Fruit fly (Drosophila melanogaster) whole organism, embryonic: ENCODE measurements around the gene Mvd.
A peak's percentile ranks its signal among the peaks of the same experiment; 100 is the strongest.

ENCODE experiments used
- Adf1 ChIP-seq: fragments of 200-800 bp; sonication (Bioruptor generic); IDR thresholded peaks from 2 replicates; pipeline ENCODE4 v1.3.6; 2022; ENCODE audit warnings: missing biosample characterization, missing genetic modification characterization
- Aef1 ChIP-seq: fragments of 200-800 bp; sonication (Bioruptor generic); IDR thresholded peaks from 3 replicates; pipeline ENCODE4 v1.3.6; 2022; ENCODE audit warnings: missing biosample characterization, missing genetic modification characterization
- CG10209 ChIP-seq: fragments of 200-800 bp; sonication (Bioruptor generic); optimal IDR thresholded peaks from 3 replicates; lab custom pipeline; 2017; ENCODE audit warnings: missing biosample characterization, mild to moderate bottlenecking, missing genetic modification characterization, missing genetic modification reagents
- CG11398 ChIP-seq: fragments of 200-800 bp; sonication (Bioruptor generic); optimal IDR thresholded peaks from 2 replicates; lab custom pipeline; 2016; ENCODE audit warnings: missing biosample characterization, missing genetic modification characterization
- CG11504 ChIP-seq: fragments of 200-800 bp; sonication (Bioruptor generic); optimal IDR thresholded peaks from 3 replicates; lab custom pipeline; 2019; ENCODE audit warnings: missing biosample characterization, mild to moderate bottlenecking, missing genetic modification characterization, moderate library complexity
- CG13296 ChIP-seq: fragments of 200-800 bp; sonication (Bioruptor generic); optimal IDR thresholded peaks from 3 replicates; lab custom pipeline; 2018; ENCODE audit warnings: missing biosample characterization, mild to moderate bottlenecking, missing genetic modification characterization
- CG13624 ChIP-seq: fragments of 200-800 bp; sonication (Bioruptor generic); optimal IDR thresholded peaks from 2 replicates; lab custom pipeline; 2016; ENCODE audit warnings: missing biosample characterization, missing genetic modification characterization
- CG14667 ChIP-seq: fragments of 200-800 bp; sonication (Bioruptor generic); IDR thresholded peaks from 2 replicates; pipeline ENCODE4 v1.3.6; 2022; ENCODE audit warnings: missing biosample characterization, missing genetic modification characterization
- CG15011 ChIP-seq: fragments of 200-800 bp; sonication (Bioruptor generic); optimal IDR thresholded peaks from 3 replicates; lab custom pipeline; 2018; ENCODE audit warnings: missing biosample characterization, mild to moderate bottlenecking, missing genetic modification characterization
- CG15696 ChIP-seq: fragments of 200-800 bp; sonication (Bioruptor generic); optimal IDR thresholded peaks from 2 replicates; lab custom pipeline; 2019; ENCODE audit warnings: missing biosample characterization, mild to moderate bottlenecking, missing genetic modification characterization, moderate library complexity
- CG1647 ChIP-seq: fragments of 200-800 bp; sonication (Bioruptor generic); optimal IDR thresholded peaks from 3 replicates; lab custom pipeline; 2016; ENCODE audit warnings: missing biosample characterization, missing genetic modification characterization
- CG16779 ChIP-seq: fragments of 200-800 bp; sonication (Bioruptor generic); IDR thresholded peaks from 2 replicates; pipeline ENCODE4 v1.3.6; 2022; ENCODE audit warnings: missing biosample characterization, missing genetic modification characterization
- CG2678 ChIP-seq: fragments of 200-800 bp; sonication (Bioruptor generic); optimal IDR thresholded peaks from 3 replicates; lab custom pipeline; 2019; ENCODE audit warnings: missing biosample characterization, mild to moderate bottlenecking, missing genetic modification characterization, moderate library complexity
- CG31365 ChIP-seq: fragments of 200-800 bp; sonication (Bioruptor generic); optimal IDR thresholded peaks from 2 replicates; lab custom pipeline; 2018; ENCODE audit warnings: missing biosample characterization, mild to moderate bottlenecking, missing genetic modification characterization
- CG32532 ChIP-seq: fragments of 200-800 bp; sonication (Bioruptor generic); IDR thresholded peaks from 2 replicates; pipeline ENCODE4 v1.3.6; 2022; ENCODE audit warnings: missing biosample characterization, missing genetic modification characterization
- CG32767 ChIP-seq: fragments of 200-800 bp; sonication (Bioruptor generic); IDR thresholded peaks from 2 replicates; pipeline ENCODE4 v1.3.6; 2022; ENCODE audit warnings: missing biosample characterization, missing genetic modification characterization
- CG33213 ChIP-seq: fragments of 200-800 bp; sonication (Bioruptor generic); optimal IDR thresholded peaks from 3 replicates; lab custom pipeline; 2016; ENCODE audit warnings: missing biosample characterization, missing genetic modification characterization
- CG34376 ChIP-seq: fragments of 200-800 bp; sonication (Bioruptor generic); optimal IDR thresholded peaks from 2 replicates; lab custom pipeline; 2018; ENCODE audit warnings: missing biosample characterization, mild to moderate bottlenecking, missing genetic modification characterization
- CG7357 ChIP-seq: fragments of 200-800 bp; sonication (Bioruptor generic); IDR thresholded peaks from 3 replicates; pipeline ENCODE4 v1.3.6; 2022; ENCODE audit warnings: missing biosample characterization, missing genetic modification characterization
- CG7556 ChIP-seq: fragments of 200-800 bp; sonication (Bioruptor generic); optimal IDR thresholded peaks from 2 replicates; lab custom pipeline; 2017; ENCODE audit warnings: missing biosample characterization, mild to moderate bottlenecking, missing genetic modification characterization
- CG9215 ChIP-seq: fragments of 200-800 bp; sonication (Bioruptor generic); IDR thresholded peaks from 2 replicates; pipeline ENCODE4 v1.3.6; 2022; ENCODE audit warnings: missing biosample characterization, missing genetic modification characterization
- CG9609 ChIP-seq: fragments of 200-800 bp; sonication (Bioruptor generic); optimal IDR thresholded peaks from 3 replicates; lab custom pipeline; 2016; ENCODE audit warnings: missing biosample characterization, missing genetic modification characterization
- CG9727 ChIP-seq: fragments of 200-800 bp; sonication (Bioruptor generic); optimal IDR thresholded peaks from 3 replicates; lab custom pipeline; 2017; ENCODE audit warnings: missing biosample characterization, mild to moderate bottlenecking, missing genetic modification characterization
- CG9876 ChIP-seq: fragments of 200-800 bp; sonication (Bioruptor generic); optimal IDR thresholded peaks from 2 replicates; lab custom pipeline; 2016; ENCODE audit warnings: missing biosample characterization, missing genetic modification characterization
- CHES-1-like ChIP-seq: fragments of 200-800 bp; sonication (Bioruptor generic); optimal IDR thresholded peaks from 2 replicates; lab custom pipeline; 2016; ENCODE audit warnings: missing biosample characterization, missing genetic modification characterization
- D19B ChIP-seq: fragments of 200-800 bp; sonication (Bioruptor generic); optimal IDR thresholded peaks from 2 replicates; lab custom pipeline; 2017; ENCODE audit warnings: missing biosample characterization, mild to moderate bottlenecking, missing genetic modification characterization
- Dip2 ChIP-seq: fragments of 200-800 bp; sonication (Bioruptor generic); IDR thresholded peaks from 2 replicates; pipeline ENCODE4 v1.3.6; 2022; ENCODE audit warnings: missing biosample characterization, missing genetic modification characterization
- Ets97D ChIP-seq: fragments of 200-800 bp; sonication (Bioruptor generic); optimal IDR thresholded peaks from 3 replicates; lab custom pipeline; 2016; ENCODE audit warnings: missing biosample characterization, missing genetic modification characterization
- MBD-R2 ChIP-seq: fragments of 200-800 bp; sonication (Bioruptor generic); IDR thresholded peaks from 2 replicates; pipeline ENCODE4 v1.3.6; 2022; ENCODE audit warnings: missing biosample characterization, missing genetic modification characterization
- NC2β ChIP-seq: fragments of 200-800 bp; sonication (Bioruptor generic); optimal IDR thresholded peaks from 2 replicates; lab custom pipeline; 2016; ENCODE audit warnings: missing biosample characterization, missing genetic modification characterization
- NfI ChIP-seq: fragments of 200-800 bp; sonication (Bioruptor generic); optimal IDR thresholded peaks from 3 replicates; lab custom pipeline; 2018; ENCODE audit warnings: missing biosample characterization, mild to moderate bottlenecking, missing genetic modification characterization, moderate library complexity
- az2 ChIP-seq: fragments of 200-800 bp; sonication (Bioruptor generic); optimal IDR thresholded peaks from 3 replicates; lab custom pipeline; 2016; ENCODE audit warnings: missing biosample characterization, missing genetic modification characterization
- bigmax ChIP-seq: fragments of 200-800 bp; sonication (Bioruptor generic); optimal IDR thresholded peaks from 2 replicates; lab custom pipeline; 2018; ENCODE audit warnings: missing biosample characterization, mild to moderate bottlenecking, missing genetic modification characterization
- cas ChIP-seq: fragments of 200-800 bp; sonication (Bioruptor generic); IDR thresholded peaks from 2 replicates; pipeline ENCODE4 v1.3.6; 2022; ENCODE audit warnings: missing biosample characterization, missing genetic modification characterization
- cg ChIP-seq: fragments of 200-800 bp; sonication (Bioruptor generic); optimal IDR thresholded peaks from 3 replicates; lab custom pipeline; 2019; ENCODE audit warnings: missing biosample characterization, mild to moderate bottlenecking, missing genetic modification characterization, moderate library complexity
- dati ChIP-seq: fragments of 200-800 bp; sonication (Bioruptor generic); IDR thresholded peaks from 2 replicates; pipeline ENCODE4 v1.3.6; 2022; ENCODE audit warnings: missing biosample characterization, missing genetic modification characterization
- emc ChIP-seq: fragments of 200-800 bp; sonication (Bioruptor generic); optimal IDR thresholded peaks from 2 replicates; lab custom pipeline; 2016; ENCODE audit warnings: missing biosample characterization, missing genetic modification characterization
- eyg ChIP-seq: fragments of 200-800 bp; sonication (Bioruptor generic); optimal IDR thresholded peaks from 3 replicates; lab custom pipeline; 2016; ENCODE audit warnings: missing biosample characterization, missing genetic modification characterization
- gfzf ChIP-seq: fragments of 200-800 bp; sonication (Bioruptor generic); optimal IDR thresholded peaks from 2 replicates; lab custom pipeline; 2016; ENCODE audit warnings: missing biosample characterization, mild to moderate bottlenecking, missing genetic modification characterization, moderate library complexity
- grn ChIP-seq: fragments of 200-800 bp; sonication (Bioruptor generic); optimal IDR thresholded peaks from 3 replicates; lab custom pipeline; 2017; ENCODE audit warnings: missing biosample characterization, missing genetic modification characterization
- ham ChIP-seq: fragments of 200-800 bp; sonication (Bioruptor generic); IDR thresholded peaks from 2 replicates; pipeline ENCODE4 v1.3.6; 2022; ENCODE audit warnings: missing biosample characterization, missing genetic modification characterization
- hbn ChIP-seq: fragments of 200-800 bp; sonication (Bioruptor generic); IDR thresholded peaks from 2 replicates; pipeline ENCODE4 v1.3.6; 2022; ENCODE audit warnings: missing biosample characterization, missing genetic modification characterization; ENCODE audit not compliant: partially characterized antibody
- lola ChIP-seq, 3 experiments: fragments of >200 bp in 2 of 3; fragments of 200-800 bp in 1 of 3; sonication (Bioruptor generic) in 1 of 3; optimal IDR thresholded peaks; 2 replicates each; lab custom pipeline; 2017 to 2019; ENCODE audit warnings: missing biosample characterization in 3 of 3, missing genetic modification characterization in 3 of 3, mild to moderate bottlenecking in 1 of 3, moderate library complexity in 1 of 3
- lov ChIP-seq, 2 experiments: fragments of 200-800 bp in 1 of 2; fragments of >200 bp in 1 of 2; sonication (Bioruptor generic) in 1 of 2; IDR thresholded peaks in 1 of 2; optimal IDR thresholded peaks in 1 of 2; 2 replicates in 1 of 2; 3 replicates in 1 of 2; pipeline versions ENCODE4 v1.3.6 to Lab custom; 2017 to 2022; ENCODE audit warnings: missing biosample characterization in 1 of 2, missing genetic modification characterization in 1 of 2
- mam ChIP-seq: fragments of 200-800 bp; sonication (Bioruptor generic); optimal IDR thresholded peaks from 3 replicates; lab custom pipeline; 2016; ENCODE audit warnings: missing biosample characterization, missing genetic modification characterization
- nau ChIP-seq: fragments of 200-800 bp; sonication (Bioruptor generic); optimal IDR thresholded peaks from 3 replicates; lab custom pipeline; 2017; ENCODE audit warnings: missing biosample characterization, mild to moderate bottlenecking, missing genetic modification characterization, missing genetic modification reagents
- org-1 ChIP-seq: fragments of 200-800 bp; sonication (Bioruptor generic); optimal IDR thresholded peaks from 2 replicates; lab custom pipeline; 2017; ENCODE audit warnings: missing biosample characterization, missing genetic modification characterization
- pita ChIP-seq: fragments of 200-800 bp; sonication (Bioruptor generic); optimal IDR thresholded peaks from 2 replicates; lab custom pipeline; 2017; ENCODE audit warnings: missing biosample characterization, mild to moderate bottlenecking, missing genetic modification characterization
- psq ChIP-seq: fragments of 200-800 bp; sonication (Bioruptor generic); optimal IDR thresholded peaks from 2 replicates; lab custom pipeline; 2017; ENCODE audit warnings: missing biosample characterization, missing genetic modification characterization
- ro ChIP-seq: fragments of 200-800 bp; sonication (Bioruptor generic); IDR thresholded peaks from 2 replicates; pipeline ENCODE4 v1.3.6; 2022; ENCODE audit warnings: missing biosample characterization, missing genetic modification characterization
- trem ChIP-seq: fragments of 200-800 bp; optimal IDR thresholded peaks from 3 replicates; lab custom pipeline; 2019; ENCODE audit warnings: missing biosample characterization, mild to moderate bottlenecking, missing genetic modification characterization, moderate library complexity
- yki ChIP-seq: fragments of >200 bp; optimal IDR thresholded peaks from 3 replicates; lab custom pipeline; 2018

Gene Mvd

dm6 chrX:15712409-15712808, 36.6 kb upstream of the Mvd start, which contains the start of gene HUWE1 (continued):
- TF ChIP-seq az2 (GFP tag; lab: Kevin White, UChicago) (no peak), ro (GFP tag; lab: Robert Waterston, UW) (no peak), CG15696 (tag; lab: Kevin White, UChicago) (no peak), CG7357 (no peak), Adf1 (GFP tag; lab: Robert Waterston, UW) (no peak), D19B (GFP tag; lab: Kevin White, UChicago) (no peak), cg (GFP tag; lab: Kevin White, UChicago) (no peak), bigmax (GFP tag; lab: Kevin White, UChicago) (no peak), Aef1 (GFP tag; lab: Robert Waterston, UW) (peak; percentile 57), CG10209 (no peak), lola (GFP tag; optimal IDR thresholded peaks at IDR 0.05; lab: Kevin White, UChicago) (no peak), psq (GFP tag; lab: Kevin White, UChicago) (no peak), hbn (GFP tag; lab: Robert Waterston, UW) (peak; percentile 69; the same call in 1 of the 2 replicates), CG16779 (GFP tag; lab: Robert Waterston, UW) (no peak), Dip2 (GFP tag; lab: Robert Waterston, UW) (no peak), CG7556 (GFP tag; lab: Kevin White, UChicago) (no peak), CG11504 (tag; lab: Kevin White, UChicago) (no peak), CG13624 (GFP tag; lab: Kevin White, UChicago) (peak; percentile 40), CG33213 (GFP tag; lab: Kevin White, UChicago) (peak; percentile 48), mam (peak; percentile 30), CG9876 (no peak), CG1647 (GFP tag; lab: Kevin White, UChicago) (peak; percentile 12), CG32767 (GFP tag; lab: Robert Waterston, UW) (no peak), nau (no peak), ham (GFP tag; lab: Robert Waterston, UW) (no peak), NfI (GFP tag; lab: Kevin White, UChicago) (peak; percentile 11), gfzf (GFP tag; lab: Kevin White, UChicago) (peak; percentile 86), cas (GFP tag; lab: Robert Waterston, UW) (no peak), CG14667 (no peak), lov (optimal IDR thresholded peaks at IDR 0.05; lab: Kevin White, UChicago) (no peak), lov (GFP tag; IDR thresholded peaks at IDR 0.05; lab: Robert Waterston, UW) (no peak), CG9609 (GFP tag; lab: Kevin White, UChicago) (peak; percentile 10), CG2678 (tag; lab: Kevin White, UChicago) (no peak), CG32532 (GFP tag; lab: Robert Waterston, UW) (no peak), CHES-1-like (peak; percentile 43), yki (lab: Kevin White, UChicago) (no peak), grn (no peak), CG31365 (no peak), MBD-R2 (GFP tag; lab: Robert Waterston, UW) (peak; percentile 56), eyg (no peak), CG11398 (no peak), CG9727 (GFP tag; lab: Kevin White, UChicago) (no peak), CG9215 (GFP tag; lab: Robert Waterston, UW) (no peak), pita (GFP tag; lab: Kevin White, UChicago) (no peak), Ets97D (GFP tag; lab: Kevin White, UChicago) (peak; percentile 63), trem (tag; lab: Kevin White, UChicago) (peak; percentile 57), CG15011 (GFP tag; lab: Kevin White, UChicago) (no peak), dati (GFP tag; lab: Robert Waterston, UW) (no peak), CG34376 (GFP tag; lab: Kevin White, UChicago) (no peak), org-1 (GFP tag; lab: Kevin White, UChicago) (no peak), NC2β (GFP tag; lab: Kevin White, UChicago) (no peak), CG13296 (GFP tag; lab: Kevin White, UChicago) (no peak), emc (GFP tag; lab: Kevin White, UChicago) (no peak)
